Worm (Caenorhabditis elegans) whole organism, late embryonic: Measurements from ENCODE around the gene ugt-19.

Source experiments
- C08G9.2 ChIP-seq: sonication (generic microtip); optimal IDR thresholded peaks from 2 replicates; lab custom pipeline; 2016; ENCODE audit warnings: mild to moderate bottlenecking, missing genetic modification characterization, moderate library complexity, missing compliant biosample characterization
- K02D7.2 ChIP-seq: sonication (generic microtip); optimal IDR thresholded peaks from 2 replicates; lab custom pipeline; 2017; ENCODE audit warnings: mild to moderate bottlenecking, missing genetic modification characterization, missing compliant biosample characterization
- ama-1 ChIP-seq: fragments of 150-350 bp; optimal IDR thresholded peaks from 2 replicates; lab custom pipeline; 2014
- ceh-19 ChIP-seq: fragments of 200-800 bp; sonication (Bioruptor generic); optimal IDR thresholded peaks from 2 replicates; lab custom pipeline; 2018; ENCODE audit warnings: mild to moderate bottlenecking, missing genetic modification characterization, missing compliant biosample characterization
- ceh-2 ChIP-seq: sonication (generic microtip); optimal IDR thresholded peaks from 2 replicates; lab custom pipeline; 2016; ENCODE audit warnings: missing genotype, missing genetic modification characterization, missing compliant biosample characterization
- ceh-22 ChIP-seq: sonication (generic microtip); optimal IDR thresholded peaks from 2 replicates; lab custom pipeline; 2017; ENCODE audit warnings: missing biosample characterization, missing genetic modification characterization
- ceh-30 ChIP-seq: fragments of 150-350 bp; optimal IDR thresholded peaks from 2 replicates; lab custom pipeline; 2014; ENCODE audit warnings: missing biosample characterization, missing genetic modification characterization
- ceh-34 ChIP-seq: sonication (generic microtip); optimal IDR thresholded peaks from 2 replicates; lab custom pipeline; 2016; ENCODE audit warnings: mild to moderate bottlenecking, missing genetic modification characterization, missing compliant biosample characterization
- ceh-9 ChIP-seq: sonication (generic microtip); optimal IDR thresholded peaks from 2 replicates; lab custom pipeline; 2016; ENCODE audit warnings: mild to moderate bottlenecking, missing genetic modification characterization, inconsistent platforms, missing compliant biosample characterization
- che-1 ChIP-seq: sonication (generic microtip); optimal IDR thresholded peaks from 2 replicates; lab custom pipeline; 2016; ENCODE audit warnings: mild to moderate bottlenecking, missing genetic modification characterization, missing compliant biosample characterization
- dmd-4 ChIP-seq: sonication (generic microtip); optimal IDR thresholded peaks from 2 replicates; lab custom pipeline; 2016; ENCODE audit warnings: borderline replicate concordance, missing genetic modification characterization, missing compliant biosample characterization
- dve-1 ChIP-seq: sonication (generic microtip); optimal IDR thresholded peaks from 2 replicates; lab custom pipeline; 2017; ENCODE audit warnings: antibody characterized with exemption, mild to moderate bottlenecking, missing genetic modification characterization, missing compliant biosample characterization
- elt-4 ChIP-seq: sonication (generic microtip); optimal IDR thresholded peaks from 2 replicates; lab custom pipeline; 2016; ENCODE audit warnings: missing genetic modification characterization, missing compliant biosample characterization
- eyg-1 ChIP-seq: sonication (generic microtip); optimal IDR thresholded peaks from 2 replicates; lab custom pipeline; 2016; ENCODE audit warnings: missing genotype, missing genetic modification characterization, missing compliant biosample characterization
- fkh-10 ChIP-seq: fragments of 150-350 bp; optimal IDR thresholded peaks from 2 replicates; lab custom pipeline; 2014; ENCODE audit warnings: missing biosample characterization, missing genetic modification reagents, missing genetic modification characterization
- fkh-6 ChIP-seq: sonication (generic microtip); optimal IDR thresholded peaks from 2 replicates; lab custom pipeline; 2016; ENCODE audit warnings: missing genetic modification characterization, missing compliant biosample characterization
- gmeb-2 ChIP-seq: sonication (generic microtip); optimal IDR thresholded peaks from 2 replicates; lab custom pipeline; 2016; ENCODE audit warnings: missing genetic modification characterization, inconsistent platforms, missing compliant biosample characterization
- lim-6 ChIP-seq: sonication (generic microtip); optimal IDR thresholded peaks from 2 replicates; lab custom pipeline; 2016; ENCODE audit warnings: missing genetic modification characterization, missing compliant biosample characterization
- madf-2 ChIP-seq: sonication (generic microtip); optimal IDR thresholded peaks from 2 replicates; lab custom pipeline; 2017; ENCODE audit warnings: missing genetic modification characterization, missing compliant biosample characterization
- mec-3 ChIP-seq: sonication (generic microtip); optimal IDR thresholded peaks from 2 replicates; lab custom pipeline; 2016; ENCODE audit warnings: borderline replicate concordance, missing genetic modification characterization, missing compliant biosample characterization
- nfya-1 ChIP-seq: sonication (generic microtip); optimal IDR thresholded peaks from 2 replicates; lab custom pipeline; 2017; ENCODE audit warnings: missing genetic modification characterization, mild to moderate bottlenecking, missing compliant biosample characterization, antibody characterized with exemption, moderate library complexity
- nhr-232 ChIP-seq: sonication (generic microtip); optimal IDR thresholded peaks from 2 replicates; lab custom pipeline; 2016; ENCODE audit warnings: missing genetic modification characterization, missing compliant biosample characterization
- pat-9 ChIP-seq: fragments of 200-800 bp; sonication (Bioruptor generic); optimal IDR thresholded peaks from 2 replicates; lab custom pipeline; 2018; ENCODE audit warnings: mild to moderate bottlenecking, missing genetic modification characterization, moderate library complexity, missing compliant biosample characterization
- pax-1 ChIP-seq: fragments of 150-350 bp; optimal IDR thresholded peaks from 2 replicates; lab custom pipeline; 2014; ENCODE audit warnings: missing biosample characterization, missing genetic modification characterization
- pha-2 ChIP-seq: sonication (generic microtip); optimal IDR thresholded peaks from 2 replicates; lab custom pipeline; 2017; ENCODE audit warnings: mild to moderate bottlenecking, missing genetic modification characterization, missing compliant biosample characterization
- pha-4 ChIP-seq: fragments of 150-350 bp; optimal IDR thresholded peaks from 2 replicates; lab custom pipeline; 2018; ENCODE audit warnings: missing biosample characterization, missing genetic modification reagents, missing genetic modification characterization
- rnt-1 ChIP-seq: sonication (generic microtip); optimal IDR thresholded peaks from 2 replicates; lab custom pipeline; 2016; ENCODE audit warnings: missing genetic modification characterization, missing compliant biosample characterization
- sox-4 ChIP-seq: sonication (generic microtip); optimal IDR thresholded peaks from 2 replicates; lab custom pipeline; 2017; ENCODE audit warnings: mild to moderate bottlenecking, missing genetic modification characterization, inconsistent platforms, missing compliant biosample characterization
- syd-9 ChIP-seq: sonication (generic microtip); optimal IDR thresholded peaks from 2 replicates; lab custom pipeline; 2016; ENCODE audit warnings: mild to moderate bottlenecking, missing genetic modification characterization, moderate library complexity, missing compliant biosample characterization
- ttx-3 ChIP-seq: sonication (generic microtip); optimal IDR thresholded peaks from 2 replicates; lab custom pipeline; 2016; ENCODE audit warnings: missing genetic modification reagents, missing genetic modification characterization, missing compliant biosample characterization
- unc-42 ChIP-seq: sonication (generic microtip); optimal IDR thresholded peaks from 2 replicates; lab custom pipeline; 2016; ENCODE audit warnings: missing genotype, missing genetic modification characterization, missing compliant biosample characterization
- unc-86 ChIP-seq: sonication (generic microtip); optimal IDR thresholded peaks from 2 replicates; lab custom pipeline; 2016; ENCODE audit warnings: missing genetic modification characterization, missing compliant biosample characterization
- zip-5 ChIP-seq: sonication (generic microtip); optimal IDR thresholded peaks from 2 replicates; lab custom pipeline; 2016; ENCODE audit warnings: missing genetic modification characterization, missing compliant biosample characterization

The ugt-19 gene

ce11 chrIV:6071026-6071425, 8.7 kb downstream of the ugt-19 start:
- TF ChIP-seq pat-9 (tag; lab: Kevin White, UChicago) (no peak), nfya-1 (tag; lab: Kevin White, UChicago) (peak; percentile 72)

- TF ChIP-seq unc-42 (tag; lab: Kevin White, UChicago) = peak; percentile 89
- no peak for TF ChIP-seq ceh-19 (GFP tag; lab: Kevin White, UChicago)
- peak; percentile 47 for TF ChIP-seq fkh-10 (GFP tag; lab: Kevin White, UChicago)
Measured at ce11 chrIV:6065186-6065585, 14.6 kb downstream of the ugt-19 start.

ce11 chrIV:6064657-6065056, 15.1 kb downstream of the ugt-19 start:
- TF ChIP-seq ceh-19 (GFP tag; lab: Kevin White, UChicago) (no peak), lim-6 (no peak), dve-1 (no peak), fkh-6 (tag; lab: Kevin White, UChicago) (no peak), K02D7.2 (tag; lab: Kevin White, UChicago) (no peak), pat-9 (tag; lab: Kevin White, UChicago) (no peak), ceh-2 (tag; lab: Kevin White, UChicago) (no peak), sox-4 (tag; lab: Kevin White, UChicago) (no peak), elt-4 (tag; lab: Kevin White, UChicago) (no peak), zip-5 (tag; lab: Kevin White, UChicago) (no peak), pax-1 (tag; lab: Kevin White, UChicago) (no peak)

ce11 chrIV:6062078-6062477, 17.7 kb downstream of the ugt-19 start:
- TF ChIP-seq pha-4 (tag; lab: Kevin White, UChicago) = no peak
- TF ChIP-seq eyg-1 (tag; lab: Kevin White, UChicago) = no peak
- TF ChIP-seq ceh-22 (tag; lab: Kevin White, UChicago) = no peak
- TF ChIP-seq gmeb-2 = no peak
- TF ChIP-seq pha-2 (tag; lab: Kevin White, UChicago) = no peak

ce11 chrIV:6060912-6061311, 18.8 kb downstream of the ugt-19 start:
- TF ChIP-seq ceh-34 (tag; lab: Kevin White, UChicago) (no peak), nhr-232 (tag; lab: Kevin White, UChicago) (no peak), unc-42 (tag; lab: Kevin White, UChicago) (peak; percentile 94), K02D7.2 (tag; lab: Kevin White, UChicago) (no peak)

- TF ChIP-seq ceh-19 (GFP tag; lab: Kevin White, UChicago) = no peak
- TF ChIP-seq C08G9.2 = no peak
- TF ChIP-seq zip-5 (tag; lab: Kevin White, UChicago) = no peak
- TF ChIP-seq dmd-4 (tag; lab: Kevin White, UChicago) = no peak
- no peak for TF ChIP-seq ttx-3 (tag; lab: Kevin White, UChicago)
- TF ChIP-seq fkh-6 (tag; lab: Kevin White, UChicago) = no peak
- TF ChIP-seq ama-1 = no peak
- no peak for TF ChIP-seq che-1 (tag; lab: Kevin White, UChicago)
- TF ChIP-seq ceh-9 = no peak
- TF ChIP-seq madf-2 = no peak
- no peak for TF ChIP-seq syd-9
- TF ChIP-seq pha-2 (tag; lab: Kevin White, UChicago) = no peak
- TF ChIP-seq sox-4 (tag; lab: Kevin White, UChicago) = no peak
- no peak for TF ChIP-seq mec-3 (tag; lab: Kevin White, UChicago)
- TF ChIP-seq unc-86 = no peak
- no peak for TF ChIP-seq fkh-10 (GFP tag; lab: Kevin White, UChicago)
- no peak for TF ChIP-seq ceh-30 (tag; lab: Kevin White, UChicago)
- TF ChIP-seq K02D7.2 (tag; lab: Kevin White, UChicago) = no peak
- TF ChIP-seq rnt-1 (tag; lab: Kevin White, UChicago) = no peak
Measured at ce11 chrIV:6059702-6060101, 20.1 kb downstream of the ugt-19 start.
